Worm (Caenorhabditis elegans): ENCODE data around the gene F31A3.5.

ce11 chrX:17545498-17545897 lies 17.9 kb downstream of the F31A3.5 start:
- peak; percentile 22 for TF ChIP-seq him-1 (tag; optimal IDR thresholded peaks at IDR 0.05)
- TF ChIP-seq dao-5 (tag; optimal IDR thresholded peaks at IDR 0.05) = no peak
- no peak for TF ChIP-seq W03F9.2 (tag; optimal IDR thresholded peaks at IDR 0.05)
